Fruit fly (Drosophila melanogaster) whole organism, prepupa: ENCODE measurements around the gene yellow-k.

Experiments used
- Blimp-1 ChIP-seq: fragments of 200-800 bp; sonication (Bioruptor generic); optimal IDR thresholded peaks from 3 replicates; lab custom pipeline; 2017; ENCODE audit warnings: missing biosample characterization, missing genetic modification characterization, mild to moderate bottlenecking, moderate library complexity, missing genetic modification reagents
- Sox15 ChIP-seq: fragments of 200-800 bp; sonication (Bioruptor generic); optimal IDR thresholded peaks from 3 replicates; lab custom pipeline; 2016; ENCODE audit warnings: missing biosample characterization, missing genetic modification characterization

dm6 chr3L:15541281-15541680, 20.9 kb downstream of the yellow-k start:
- TF ChIP-seq Blimp-1, result no peak
- no peak for TF ChIP-seq Sox15 (GFP tag; lab: Kevin White, UChicago)
